Worm (Caenorhabditis elegans): ENCODE results near the gene pal-1.

ce11 chrIII:4829440-4829839, 20.1 kb upstream of the pal-1 start, which contains the start of gene F26A1.9:
- TF ChIP-seq nhr-76 (tag; optimal IDR thresholded peaks at IDR 0.05) (no peak), nhr-11 (tag; optimal IDR thresholded peaks at IDR 0.05) (no peak), ztf-11 (tag; optimal IDR thresholded peaks at IDR 0.05) (no peak), lin-15B (tag; optimal IDR thresholded peaks at IDR 0.05) (no peak), nfya-1 (tag; optimal IDR thresholded peaks at IDR 0.05; ENCODE audit: insufficient read depth) (no peak), fkh-10 (GFP tag; optimal IDR thresholded peaks at IDR 0.05) (no peak), nhr-23 (tag; optimal IDR thresholded peaks at IDR 0.05) (no peak), ZK546.5 (tag; optimal IDR thresholded peaks at IDR 0.05) (no peak), nhr-25 (tag; optimal IDR thresholded peaks at IDR 0.05) (no peak), snpc-4 (tag; optimal IDR thresholded peaks at IDR 0.05) (no peak), mdl-1 (tag; optimal IDR thresholded peaks at IDR 0.05) (no peak), unc-39 (tag; optimal IDR thresholded peaks at IDR 0.05) (no peak)
